Worm (Caenorhabditis elegans) whole organism, L3 larva: ENCODE measurements around the gene C34F6.5.

Source experiments
- R02D3.7 ChIP-seq: fragments of 150-350 bp; optimal IDR thresholded peaks from 2 replicates; lab custom pipeline; 2014; ENCODE audit warnings: missing biosample characterization, missing genetic modification characterization
- ZK546.5 ChIP-seq: sonication (generic microtip); optimal IDR thresholded peaks from 2 replicates; lab custom pipeline; 2017; ENCODE audit warnings: missing biosample characterization, missing genetic modification characterization
- ama-1 ChIP-seq: fragments of 150-350 bp; optimal IDR thresholded peaks from 2 replicates; lab custom pipeline; 2018
- ceh-28 ChIP-seq: fragments of 150-350 bp; optimal IDR thresholded peaks from 2 replicates; lab custom pipeline; 2014; ENCODE audit warnings: missing biosample characterization, missing genetic modification reagents, missing genetic modification characterization
- ceh-82 ChIP-seq: fragments of 150-350 bp; optimal IDR thresholded peaks from 2 replicates; lab custom pipeline; 2014; ENCODE audit warnings: missing biosample characterization, missing genetic modification characterization
- ceh-9 ChIP-seq: sonication (generic microtip); optimal IDR thresholded peaks from 2 replicates; lab custom pipeline; 2018; ENCODE audit warnings: missing biosample characterization, missing genetic modification characterization
- egl-27 ChIP-seq: sonication (generic microtip); optimal IDR thresholded peaks from 4 replicates; lab custom pipeline; 2017; ENCODE audit warnings: missing biosample characterization, missing genetic modification reagents, missing genetic modification characterization
- egl-5 ChIP-seq: fragments of 150-350 bp; optimal IDR thresholded peaks from 2 replicates; lab custom pipeline; 2017; ENCODE audit warnings: missing biosample characterization, missing genetic modification reagents, missing genetic modification characterization, inconsistent platforms
- elt-1 ChIP-seq: fragments of 150-350 bp; optimal IDR thresholded peaks from 2 replicates; lab custom pipeline; 2014; ENCODE audit warnings: missing biosample characterization, missing genetic modification characterization
- elt-2 ChIP-seq: sonication (generic microtip); optimal IDR thresholded peaks from 2 replicates; lab custom pipeline; 2016; ENCODE audit warnings: missing genetic modification reagents, mild to moderate bottlenecking, missing genetic modification characterization, missing compliant biosample characterization
- elt-3 ChIP-seq, 3 experiments: fragments of 150-350 bp in 1 of 3; sonication (generic microtip) in 2 of 3; optimal IDR thresholded peaks; 2 replicates in 2 of 3; 4 replicates in 1 of 3; lab custom pipeline; 2014 to 2017; ENCODE audit warnings: missing biosample characterization in 3 of 3, missing genetic modification characterization in 3 of 3
- eor-1 ChIP-seq, 2 experiments: fragments of 150-350 bp; optimal IDR thresholded peaks; 2 replicates each; lab custom pipeline; 2014 to 2018; ENCODE audit warnings: missing biosample characterization in 2 of 2, missing genetic modification characterization in 2 of 2
- fkh-2 ChIP-seq: fragments of 150-350 bp; optimal IDR thresholded peaks from 2 replicates; lab custom pipeline; 2014; ENCODE audit warnings: missing biosample characterization, missing genetic modification reagents, missing genetic modification characterization
- fos-1 ChIP-seq: fragments of 150-350 bp; optimal IDR thresholded peaks from 2 replicates; lab custom pipeline; 2014; ENCODE audit warnings: missing biosample characterization, missing genetic modification characterization
- hmg-11 ChIP-seq: sonication (generic microtip); optimal IDR thresholded peaks from 2 replicates; lab custom pipeline; 2016; ENCODE audit warnings: missing genetic modification characterization, missing compliant biosample characterization
- jun-1 ChIP-seq: fragments of 150-350 bp; optimal IDR thresholded peaks from 2 replicates; lab custom pipeline; 2014; ENCODE audit warnings: missing biosample characterization, missing genetic modification reagents, missing genetic modification characterization
- lin-15B ChIP-seq: fragments of 150-350 bp; optimal IDR thresholded peaks from 2 replicates; lab custom pipeline; 2014; ENCODE audit warnings: missing biosample characterization, missing genetic modification characterization
- lin-39 ChIP-seq: fragments of 150-350 bp; optimal IDR thresholded peaks from 2 replicates; lab custom pipeline; 2018; ENCODE audit warnings: missing biosample characterization, missing genetic modification reagents, missing genetic modification characterization
- lsy-12 ChIP-seq: sonication (generic microtip); optimal IDR thresholded peaks from 2 replicates; lab custom pipeline; 2016; ENCODE audit warnings: mild to moderate bottlenecking, missing genetic modification characterization, missing compliant biosample characterization
- mml-1 ChIP-seq: fragments of 150-350 bp; sonication (generic microtip); optimal IDR thresholded peaks from 3 replicates; lab custom pipeline; 2014; ENCODE audit warnings: missing biosample characterization, missing genetic modification characterization
- nfya-1 ChIP-seq: sonication (generic microtip); optimal IDR thresholded peaks from 2 replicates; lab custom pipeline; 2017; ENCODE audit warnings: missing genetic modification characterization, mild to moderate bottlenecking, missing compliant biosample characterization, antibody characterized with exemption, moderate library complexity; ENCODE audit not compliant: insufficient read depth
- nhr-11 ChIP-seq: fragments of 150-350 bp; optimal IDR thresholded peaks from 2 replicates; lab custom pipeline; 2014; ENCODE audit warnings: missing biosample characterization, missing genetic modification characterization
- nhr-12 ChIP-seq: fragments of 150-350 bp; optimal IDR thresholded peaks from 2 replicates; lab custom pipeline; 2014; ENCODE audit warnings: missing biosample characterization, missing genetic modification characterization
- nhr-23 ChIP-seq: fragments of 150-350 bp; optimal IDR thresholded peaks from 2 replicates; lab custom pipeline; 2014; ENCODE audit warnings: missing biosample characterization, missing genetic modification reagents, missing genetic modification characterization
- nhr-25 ChIP-seq: sonication (generic microtip); optimal IDR thresholded peaks from 2 replicates; lab custom pipeline; 2017; ENCODE audit warnings: missing biosample characterization, missing genetic modification characterization
- nhr-43 ChIP-seq: sonication (generic microtip); optimal IDR thresholded peaks from 2 replicates; lab custom pipeline; 2016; ENCODE audit warnings: mild to moderate bottlenecking, missing genetic modification characterization, missing compliant biosample characterization; ENCODE audit not compliant: poor library complexity, severe bottlenecking
- nhr-67 ChIP-seq: fragments of 150-350 bp; optimal IDR thresholded peaks from 2 replicates; lab custom pipeline; 2014; ENCODE audit warnings: missing biosample characterization, missing genetic modification characterization
- nhr-76 ChIP-seq: fragments of 150-350 bp; sonication (generic microtip); optimal IDR thresholded peaks from 5 replicates; lab custom pipeline; 2014; ENCODE audit warnings: missing biosample characterization, missing genetic modification characterization
- nhr-77 ChIP-seq: fragments of 150-350 bp; optimal IDR thresholded peaks from 2 replicates; lab custom pipeline; 2014; ENCODE audit warnings: missing biosample characterization, missing genetic modification characterization
- pha-4 ChIP-seq: fragments of 150-350 bp; optimal IDR thresholded peaks from 2 replicates; lab custom pipeline; 2014; ENCODE audit warnings: missing biosample characterization, missing genetic modification reagents, missing genetic modification characterization
- pqm-1 ChIP-seq: fragments of 150-350 bp; optimal IDR thresholded peaks from 2 replicates; lab custom pipeline; 2017; ENCODE audit warnings: missing biosample characterization, missing genetic modification characterization, inconsistent platforms
- skn-1 ChIP-seq: fragments of 150-350 bp; optimal IDR thresholded peaks from 2 replicates; lab custom pipeline; 2014; ENCODE audit warnings: missing biosample characterization, missing genetic modification characterization
- snpc-4 ChIP-seq: fragments of 150-350 bp; optimal IDR thresholded peaks from 2 replicates; lab custom pipeline; 2014; ENCODE audit warnings: missing biosample characterization, missing genetic modification characterization
- tbx-2 ChIP-seq: sonication (generic microtip); optimal IDR thresholded peaks from 2 replicates; lab custom pipeline; 2016; ENCODE audit warnings: mild to moderate bottlenecking, missing genetic modification characterization, missing compliant biosample characterization
- unc-62 ChIP-seq: fragments of 150-350 bp; sonication (generic microtip); optimal IDR thresholded peaks from 4 replicates; lab custom pipeline; 2014; ENCODE audit warnings: missing biosample characterization, missing genetic modification reagents, missing genetic modification characterization
- zag-1 ChIP-seq: fragments of 150-350 bp; optimal IDR thresholded peaks from 2 replicates; lab custom pipeline; 2014; ENCODE audit warnings: missing biosample characterization, missing genetic modification characterization
- ztf-4 ChIP-seq: fragments of 150-350 bp; optimal IDR thresholded peaks from 2 replicates; lab custom pipeline; 2014; ENCODE audit warnings: missing biosample characterization, missing genetic modification characterization

C34F6.5 gene

ce11 chrX:11215420-11216050 lies 6.8 kb upstream of the C34F6.5 start, which contains the start of the genes C34F6.7 and idh-2 (continued):
- TF ChIP-seq eor-1 (tag; optimal IDR thresholded peaks at IDR 0.05; lab: Kevin White, UChicago) (no peak), R02D3.7 (tag; lab: Kevin White, UChicago) (no peak), jun-1 (no peak), ama-1 (lab: Kevin White, UChicago) (no peak), elt-2 (tag; lab: Kevin White, UChicago) (peak; percentile 43), ZK546.5 (no peak)

DNA sequence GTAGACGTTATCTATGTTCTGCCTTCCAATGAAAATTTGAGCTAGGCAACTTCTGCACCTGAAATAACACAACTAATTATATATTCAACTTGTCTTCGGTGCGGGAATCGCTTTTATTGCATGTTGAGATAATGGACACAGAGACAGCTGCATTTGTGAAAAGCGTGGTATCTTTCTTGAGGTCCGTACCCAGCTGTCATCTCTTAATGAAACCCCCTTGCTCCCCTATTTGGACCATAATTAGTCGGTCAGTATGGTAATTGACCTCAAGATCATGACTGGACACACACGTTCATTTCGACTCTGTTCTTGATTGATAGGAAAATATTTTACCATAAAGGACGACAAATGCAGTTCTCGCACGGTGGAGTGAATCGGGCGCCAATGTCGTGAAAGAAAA lies 2.7 kb upstream of the C34F6.5 start:
- TF ChIP-seq eor-1 (tag; optimal IDR thresholded peaks at IDR 0.05; lab: Kevin White, UChicago) (no peak), hmg-11 (tag; lab: Kevin White, UChicago) (no peak), lin-39 (tag; lab: Kevin White, UChicago) (no peak), nhr-77 (tag; lab: Kevin White, UChicago) (no peak), elt-2 (tag; lab: Kevin White, UChicago) (no peak), jun-1 (no peak), fkh-2 (tag; lab: Kevin White, UChicago) (no peak), pqm-1 (tag; lab: Kevin White, UChicago) (no peak), elt-3 (tag; optimal IDR thresholded peaks at IDR 0.05; lab: Kevin White, UChicago) (no peak), egl-27 (tag; lab: Kevin White, UChicago) (no peak), mml-1 (tag; lab: Kevin White, UChicago) (no peak), nhr-25 (tag; lab: Kevin White, UChicago) (no peak), unc-62 (GFP tag; lab: Kevin White, UChicago) (no peak), tbx-2 (tag; lab: Kevin White, UChicago) (no peak)

DNA sequence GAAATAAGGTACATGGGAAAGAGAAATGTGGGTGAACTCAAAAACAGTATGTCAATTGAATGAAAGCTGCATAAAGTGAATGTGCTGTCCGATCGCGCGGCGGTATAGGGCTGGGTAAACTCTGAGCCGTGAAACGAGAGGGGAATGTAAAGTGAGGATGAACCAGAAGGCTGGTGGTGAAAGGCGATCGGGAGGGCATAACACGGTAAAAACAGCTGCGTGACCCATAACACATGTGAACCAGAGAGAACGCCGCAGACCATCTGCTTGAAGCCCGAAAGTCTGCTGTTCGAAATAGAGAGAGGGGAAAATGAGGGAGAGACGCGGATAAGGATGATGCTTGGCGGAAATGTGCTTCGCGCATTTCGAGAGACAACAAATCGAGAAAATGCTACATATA lies 1.7 kb upstream of the C34F6.5 start:
- TF ChIP-seq fos-1 (tag; lab: Kevin White, UChicago) (no peak), ceh-9 (no peak), ceh-28 (tag; lab: Kevin White, UChicago) (no peak), fkh-2 (tag; lab: Kevin White, UChicago) (no peak)

DNA sequence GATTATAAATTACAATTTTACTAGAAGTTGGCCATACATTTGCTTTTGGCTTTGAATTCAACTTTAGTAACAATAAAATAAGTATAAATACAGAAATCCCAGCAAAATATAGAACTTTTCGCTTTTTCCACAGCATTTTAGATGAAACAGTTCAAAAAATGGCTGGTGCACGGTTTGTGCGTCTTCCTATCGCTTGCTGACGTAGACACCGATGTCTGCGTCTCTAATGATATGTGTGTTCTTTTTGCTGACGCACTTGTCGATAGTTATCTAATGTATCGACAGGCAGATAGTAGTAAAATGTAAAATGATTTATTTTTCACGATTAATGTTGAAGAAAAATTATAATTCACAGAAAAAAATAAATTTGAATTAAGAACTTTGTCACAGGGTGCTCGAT lies 1.7 kb downstream of the C34F6.5 start, which contains the start of gene hst-2:
hst-2 (minus strand) TSS at position 203 of the 400 bp plus-strand sequence.
- TF ChIP-seq elt-1 (peak; percentile 6), lin-39 (tag; lab: Kevin White, UChicago) (peak; percentile 34), pqm-1 (tag; lab: Kevin White, UChicago) (peak; percentile 62), zag-1 (tag; lab: Kevin White, UChicago) (no peak), ZK546.5 (no peak), nhr-43 (tag; lab: Kevin White, UChicago) (peak; percentile 84), pha-4 (tag; lab: Kevin White, UChicago) (peak; percentile 96), nhr-67 (no peak), nhr-23 (peak; percentile 93), ztf-4 (peak; percentile 7), nhr-11 (tag; lab: Kevin White, UChicago) (peak; percentile 25), skn-1 (peak; percentile 54), tbx-2 (tag; lab: Kevin White, UChicago) (peak; percentile 88), unc-62 (GFP tag; lab: Kevin White, UChicago) (no peak), hmg-11 (tag; lab: Kevin White, UChicago) (peak; percentile 84), egl-27 (tag; lab: Kevin White, UChicago) (no peak), ceh-82 (tag; lab: Kevin White, UChicago) (peak; percentile 45), jun-1 (peak; percentile 90), nfya-1 (peak; percentile 85), lsy-12 (tag; lab: Kevin White, UChicago) (peak; percentile 74), snpc-4 (tag; lab: Kevin White, UChicago) (peak; percentile 54), nhr-25 (tag; lab: Kevin White, UChicago) (peak; percentile 89), R02D3.7 (tag; lab: Kevin White, UChicago) (peak; percentile 52), elt-3 (tag; optimal IDR thresholded peaks at IDR 0.05; lab: Kevin White, UChicago) (peak in 1 of 3 experiments; percentile 18), egl-5 (tag; lab: Kevin White, UChicago) (peak; percentile 53), lin-15B (tag; lab: Kevin White, UChicago) (peak; percentile 52), elt-2 (tag; lab: Kevin White, UChicago) (peak; percentile 80), ceh-28 (tag; lab: Kevin White, UChicago) (peak; percentile 82), mml-1 (tag; lab: Kevin White, UChicago) (no peak), nhr-76 (no peak), nhr-12 (no peak), nhr-77 (tag; lab: Kevin White, UChicago) (peak; percentile 55)
